Worm (Caenorhabditis elegans) whole organism, L1 larva: Measurements from ENCODE around the gene B0024.3.

Experiments
- F16B12.6 ChIP-seq: fragments of 150-350 bp; optimal IDR thresholded peaks from 2 replicates; lab custom pipeline; 2014; ENCODE audit warnings: missing biosample characterization, missing genetic modification characterization
- aha-1 ChIP-seq: fragments of 150-350 bp; optimal IDR thresholded peaks from 2 replicates; lab custom pipeline; 2014; ENCODE audit warnings: missing biosample characterization, missing genetic modification characterization
- alr-1 ChIP-seq: fragments of 200-800 bp; sonication (Bioruptor generic); optimal IDR thresholded peaks from 2 replicates; lab custom pipeline; 2018; ENCODE audit warnings: borderline replicate concordance, mild to moderate bottlenecking, missing genetic modification characterization, missing compliant biosample characterization
- aly-2 ChIP-seq: fragments of 150-350 bp; optimal IDR thresholded peaks from 2 replicates; lab custom pipeline; 2014; ENCODE audit warnings: missing biosample characterization, missing genetic modification characterization
- blmp-1 ChIP-seq: fragments of 150-350 bp; optimal IDR thresholded peaks from 2 replicates; lab custom pipeline; 2014; ENCODE audit warnings: missing biosample characterization, missing genetic modification characterization
- ceh-63 ChIP-seq: fragments of 200-800 bp; sonication (Bioruptor generic); optimal IDR thresholded peaks from 2 replicates; lab custom pipeline; 2018; ENCODE audit warnings: mild to moderate bottlenecking, missing genetic modification characterization, missing compliant biosample characterization
- ceh-88 ChIP-seq: fragments of 200-800 bp; sonication (Bioruptor generic); IDR thresholded peaks from 2 replicates; pipeline ENCODE4 v1.3.6; 2022; ENCODE audit warnings: missing genetic modification characterization, missing compliant biosample characterization
- ceh-90 ChIP-seq: sonication (generic microtip); optimal IDR thresholded peaks from 2 replicates; lab custom pipeline; 2016; ENCODE audit warnings: missing genetic modification characterization, missing compliant biosample characterization
- ces-1 ChIP-seq: fragments of 150-350 bp; optimal IDR thresholded peaks from 2 replicates; lab custom pipeline; 2014; ENCODE audit warnings: missing biosample characterization, missing genetic modification reagents, missing genetic modification characterization
- dsc-1 ChIP-seq: sonication (generic microtip); optimal IDR thresholded peaks from 2 replicates; lab custom pipeline; 2016; ENCODE audit warnings: mild to moderate bottlenecking, missing genetic modification characterization, missing compliant biosample characterization
- efl-1 ChIP-seq, 4 experiments: fragments of 150-350 bp; optimal IDR thresholded peaks in 3 of 4; peaks in 1 of 4; 1 replicate in 1 of 4; 2 replicates in 3 of 4; lab custom pipeline; 2014; ENCODE audit warnings: missing biosample characterization in 2 of 4, missing genetic modification characterization in 2 of 4, missing genetic modification reagents in 2 of 4
- elt-2 ChIP-seq: sonication (generic microtip); optimal IDR thresholded peaks from 2 replicates; lab custom pipeline; 2016; ENCODE audit warnings: missing genetic modification characterization, mild to moderate bottlenecking, inconsistent platforms, missing compliant biosample characterization, missing genetic modification reagents
- elt-3 ChIP-seq, 6 experiments: fragments of 150-350 bp in 1 of 6; sonication (generic microtip); optimal IDR thresholded peaks; 2 replicates each; lab custom pipeline; 2017 to 2018; ENCODE audit warnings: missing biosample characterization in 6 of 6, missing genetic modification characterization in 6 of 6, inconsistent platforms in 1 of 6
- ets-5 ChIP-seq: fragments of 200-800 bp; sonication (Bioruptor generic); IDR thresholded peaks from 2 replicates; pipeline ENCODE4 v1.3.6; 2022; ENCODE audit warnings: missing genetic modification characterization, missing compliant biosample characterization
- fkh-10 ChIP-seq: sonication (generic microtip); optimal IDR thresholded peaks from 2 replicates; lab custom pipeline; 2017; ENCODE audit warnings: missing biosample characterization, missing genetic modification reagents, missing genetic modification characterization
- fkh-8 ChIP-seq: sonication (generic microtip); optimal IDR thresholded peaks from 2 replicates; lab custom pipeline; 2016; ENCODE audit warnings: mild to moderate bottlenecking, missing genetic modification characterization, missing compliant biosample characterization
- hlh-17 ChIP-seq: fragments of 200-800 bp; sonication (Bioruptor generic); optimal IDR thresholded peaks from 2 replicates; lab custom pipeline; 2018; ENCODE audit warnings: missing genetic modification characterization, mild to moderate bottlenecking, missing compliant biosample characterization, moderate library complexity, borderline replicate concordance
- hlh-4 ChIP-seq: sonication (generic microtip); optimal IDR thresholded peaks from 2 replicates; lab custom pipeline; 2016; ENCODE audit warnings: mild to moderate bottlenecking, missing genetic modification characterization, missing compliant biosample characterization
- hpl-2 ChIP-seq: fragments of 150-350 bp; optimal IDR thresholded peaks from 2 replicates; lab custom pipeline; 2014; ENCODE audit warnings: missing biosample characterization, missing genetic modification reagents, missing genetic modification characterization
- isw-1 ChIP-seq: fragments of 200-800 bp; sonication (Bioruptor generic); IDR thresholded peaks from 2 replicates; pipeline ENCODE4 v1.3.6; 2022; ENCODE audit warnings: missing genetic modification characterization, missing compliant biosample characterization
- lin-39 ChIP-seq: fragments of 150-350 bp; optimal IDR thresholded peaks from 2 replicates; lab custom pipeline; 2014; ENCODE audit warnings: missing biosample characterization, missing genetic modification reagents, missing genetic modification characterization
- lir-3 ChIP-seq: sonication (generic microtip); optimal IDR thresholded peaks from 2 replicates; lab custom pipeline; 2016; ENCODE audit warnings: mild to moderate bottlenecking, missing genetic modification characterization, moderate library complexity, missing compliant biosample characterization; ENCODE audit not compliant: poor library complexity
- lsy-2 ChIP-seq, 2 experiments: fragments of 150-350 bp; optimal IDR thresholded peaks; 2 replicates each; lab custom pipeline; 2014; ENCODE audit warnings: missing biosample characterization in 2 of 2, missing genetic modification characterization in 2 of 2
- mab-9 ChIP-seq: fragments of 200-800 bp; sonication (Bioruptor generic); IDR thresholded peaks from 2 replicates; pipeline ENCODE4 v1.3.6; 2022; ENCODE audit warnings: missing genetic modification reagents, missing genetic modification characterization, missing compliant biosample characterization
- mef-2 ChIP-seq: fragments of 150-350 bp; optimal IDR thresholded peaks from 2 replicates; lab custom pipeline; 2014; ENCODE audit warnings: missing biosample characterization, missing genetic modification characterization
- mep-1 ChIP-seq: fragments of 150-350 bp; optimal IDR thresholded peaks from 2 replicates; lab custom pipeline; 2014; ENCODE audit warnings: missing biosample characterization, missing genetic modification characterization
- nhr-11 ChIP-seq: fragments of 150-350 bp; optimal IDR thresholded peaks from 2 replicates; lab custom pipeline; 2014; ENCODE audit warnings: missing biosample characterization, missing genetic modification characterization
- nhr-12 ChIP-seq: sonication (generic microtip); optimal IDR thresholded peaks from 2 replicates; lab custom pipeline; 2017; ENCODE audit warnings: missing biosample characterization, missing genetic modification characterization
- nhr-20 ChIP-seq: sonication (generic microtip); optimal IDR thresholded peaks from 2 replicates; lab custom pipeline; 2016; ENCODE audit warnings: mild to moderate bottlenecking, missing genetic modification characterization, missing compliant biosample characterization
- nhr-237 ChIP-seq: fragments of 150-350 bp; optimal IDR thresholded peaks from 2 replicates; lab custom pipeline; 2014; ENCODE audit warnings: missing biosample characterization, missing genetic modification characterization
- nhr-76 ChIP-seq: sonication (generic microtip); optimal IDR thresholded peaks from 2 replicates; lab custom pipeline; 2017; ENCODE audit warnings: missing biosample characterization, missing genetic modification characterization
- nhr-77 ChIP-seq: fragments of 150-350 bp; optimal IDR thresholded peaks from 2 replicates; lab custom pipeline; 2014; ENCODE audit warnings: missing biosample characterization, missing genetic modification characterization
- pag-3 ChIP-seq: sonication (generic microtip); optimal IDR thresholded peaks from 2 replicates; lab custom pipeline; 2017; ENCODE audit warnings: missing genetic modification characterization, mild to moderate bottlenecking, missing compliant biosample characterization, antibody characterized with exemption, borderline replicate concordance; ENCODE audit not compliant: insufficient read depth
- pax-3 ChIP-seq: fragments of 200-800 bp; sonication (Bioruptor generic); optimal IDR thresholded peaks from 2 replicates; lab custom pipeline; 2018; ENCODE audit warnings: mild to moderate bottlenecking, missing genetic modification characterization, moderate library complexity, missing compliant biosample characterization
- rnt-1 ChIP-seq: sonication (generic microtip); optimal IDR thresholded peaks from 2 replicates; lab custom pipeline; 2016; ENCODE audit warnings: mild to moderate bottlenecking, missing genetic modification characterization, moderate library complexity, missing compliant biosample characterization
- snpc-4 ChIP-seq: fragments of 150-350 bp; optimal IDR thresholded peaks from 2 replicates; lab custom pipeline; 2014; ENCODE audit warnings: missing biosample characterization, missing genetic modification characterization
- sox-4 ChIP-seq: sonication (generic microtip); optimal IDR thresholded peaks from 2 replicates; lab custom pipeline; 2016; ENCODE audit warnings: missing genetic modification characterization, missing compliant biosample characterization
- tbx-2 ChIP-seq: sonication (generic microtip); optimal IDR thresholded peaks from 2 replicates; lab custom pipeline; 2016; ENCODE audit warnings: missing genetic modification characterization, missing compliant biosample characterization
- unc-130 ChIP-seq: fragments of 150-350 bp; optimal IDR thresholded peaks from 2 replicates; lab custom pipeline; 2017; ENCODE audit warnings: missing biosample characterization, missing genetic modification characterization, inconsistent platforms
- unc-30 ChIP-seq: sonication (generic microtip); optimal IDR thresholded peaks from 2 replicates; lab custom pipeline; 2017; ENCODE audit warnings: missing biosample characterization, missing genetic modification characterization

B0024.3 gene

ce11 chrV:10307283-10307682 is 19.9 kb downstream of the B0024.3 start, which contains the start of gene che-12:
Gene che-12, minus strand, starts transcription at chrV:10307383.
- TF ChIP-seq nhr-12 (tag; lab: Kevin White, UChicago) (no peak), fkh-8 (peak; percentile 38)
- TF ChIP-seq, all 84 proteins: peak for 1

- TF ChIP-seq lin-39 (no peak), rnt-1 (tag; lab: Kevin White, UChicago) (no peak), fkh-10 (GFP tag; lab: Kevin White, UChicago) (no peak), aha-1 (tag; lab: Kevin White, UChicago) (no peak), mep-1 (tag; lab: Kevin White, UChicago) (no peak), elt-2 (tag; lab: Kevin White, UChicago) (no peak), nhr-76 (tag; lab: Kevin White, UChicago) (no peak), nhr-237 (tag; lab: Kevin White, UChicago) (no peak), snpc-4 (tag; lab: Kevin White, UChicago) (no peak), F16B12.6 (no peak), ceh-88 (no peak), ets-5 (GFP tag; lab: Robert Waterston, UW) (no peak), aly-2 (tag; lab: Kevin White, UChicago) (no peak), nhr-11 (tag; lab: Kevin White, UChicago) (no peak)
These were observed 26.6 kb downstream of the B0024.3 start, which contains the start of gene gcy-6 for ce11 chrV:10313953-10314352. Gene gcy-6, minus strand, starts transcription at chrV:10314053.

ce11 chrV:10314371-10314770 is 27.0 kb downstream of the B0024.3 start, which contains the start of gene trx-2:
Gene trx-2, plus strand, starts transcription at chrV:10314671.
- TF ChIP-seq nhr-11 (tag; lab: Kevin White, UChicago) (no peak), sox-4 (tag; lab: Kevin White, UChicago) (no peak), dsc-1 (no peak), aha-1 (tag; lab: Kevin White, UChicago) (no peak)

ce11 chrV:10317294-10317693 is 29.9 kb downstream of the B0024.3 start, which contains the start of gene asps-1:
Gene asps-1, minus strand, starts transcription at chrV:10317394.
- TF ChIP-seq hlh-17 (no peak), nhr-20 (tag; lab: Kevin White, UChicago) (no peak), hlh-4 (tag; lab: Kevin White, UChicago) (no peak), snpc-4 (tag; lab: Kevin White, UChicago) (no peak), ces-1 (GFP tag; lab: Kevin White, UChicago) (no peak)

ce11 chrV:10319434-10319833 is 32.1 kb downstream of the B0024.3 start, which contains the start of gene B0024.11:
Gene B0024.11, minus strand, starts transcription at chrV:10319534.
- TF ChIP-seq aha-1 (tag; lab: Kevin White, UChicago) (no peak), unc-130 (tag; lab: Kevin White, UChicago) (no peak), isw-1 (GFP tag; lab: Robert Waterston, UW) (no peak), nhr-12 (tag; lab: Kevin White, UChicago) (no peak), efl-1 (optimal IDR thresholded peaks at IDR 0.05; lab: Kevin White, UChicago) (no peak), efl-1 (GFP tag; optimal IDR thresholded peaks at IDR 0.05 in 1 of 2; lab: Kevin White, UChicago) (peak in 1 of 2 experiments; percentile 70)
- TF ChIP-seq, all 84 proteins: peak for 1

ce11 chrV:10320101-10320761 is 32.9 kb downstream of the B0024.3 start, which contains the start of the genes gna-1 and B0024.13:
Gene gna-1, minus strand, starts transcription at chrV:10320151.
Gene B0024.13, plus strand, starts transcription at chrV:10320711.
- peak; percentile 54 to 64 for TF ChIP-seq lsy-2 (tag; optimal IDR thresholded peaks at IDR 0.05; lab: Kevin White, UChicago)
- TF ChIP-seq lir-3 (tag; lab: Kevin White, UChicago) = peak; percentile 92
- TF ChIP-seq ces-1 (GFP tag; lab: Kevin White, UChicago) = no peak
- TF ChIP-seq snpc-4 (tag; lab: Kevin White, UChicago) = peak; percentile 5
- no peak for TF ChIP-seq mef-2 (tag; lab: Kevin White, UChicago)
- peak; percentile 87 for TF ChIP-seq tbx-2 (tag; lab: Kevin White, UChicago)
- no peak for TF ChIP-seq ceh-63 (GFP tag; lab: Kevin White, UChicago)
- TF ChIP-seq nhr-76 (tag; lab: Kevin White, UChicago) = no peak
- no peak for TF ChIP-seq aly-2 (tag; lab: Kevin White, UChicago)
- peak; percentile 86 for TF ChIP-seq ceh-90 (tag; lab: Kevin White, UChicago)
- TF ChIP-seq hpl-2 (GFP tag; lab: Kevin White, UChicago) = no peak
- TF ChIP-seq elt-3 (tag; optimal IDR thresholded peaks at IDR 0.05; lab: Kevin White, UChicago) = no peak
- TF ChIP-seq pag-3 (tag; lab: Kevin White, UChicago) = no peak
- peak; percentile 35 for TF ChIP-seq nhr-77 (tag; lab: Kevin White, UChicago)
- TF ChIP-seq pax-3 (tag; lab: Kevin White, UChicago) = peak; percentile 51
- TF ChIP-seq alr-1 (tag; lab: Kevin White, UChicago) = no peak
- TF ChIP-seq mab-9 (GFP tag; lab: Robert Waterston, UW) = no peak
- TF ChIP-seq blmp-1 (tag; lab: Kevin White, UChicago) = peak; percentile 60
- TF ChIP-seq unc-30 (tag; lab: Kevin White, UChicago) = no peak
